Worm (Caenorhabditis elegans) whole organism, late embryonic: ENCODE results near the gene C49F8.14.

Source experiments
- ceh-24 ChIP-seq: sonication (generic microtip); optimal IDR thresholded peaks from 2 replicates; lab custom pipeline; 2016; ENCODE audit warnings: mild to moderate bottlenecking, missing genetic modification characterization, missing compliant biosample characterization
- ceh-9 ChIP-seq: sonication (generic microtip); optimal IDR thresholded peaks from 2 replicates; lab custom pipeline; 2016; ENCODE audit warnings: mild to moderate bottlenecking, missing genetic modification characterization, inconsistent platforms, missing compliant biosample characterization
- elt-2 ChIP-seq: sonication (generic microtip); optimal IDR thresholded peaks from 2 replicates; lab custom pipeline; 2016; ENCODE audit warnings: missing genetic modification reagents, missing genetic modification characterization, missing compliant biosample characterization
- eyg-1 ChIP-seq: sonication (generic microtip); optimal IDR thresholded peaks from 2 replicates; lab custom pipeline; 2016; ENCODE audit warnings: missing genotype, missing genetic modification characterization, missing compliant biosample characterization
- nfya-1 ChIP-seq: sonication (generic microtip); optimal IDR thresholded peaks from 2 replicates; lab custom pipeline; 2017; ENCODE audit warnings: missing genetic modification characterization, mild to moderate bottlenecking, missing compliant biosample characterization, antibody characterized with exemption, moderate library complexity
- odd-2 ChIP-seq: sonication (generic microtip); optimal IDR thresholded peaks from 2 replicates; lab custom pipeline; 2017; ENCODE audit warnings: antibody characterized with exemption, mild to moderate bottlenecking, missing genetic modification characterization, missing compliant biosample characterization
- pax-1 ChIP-seq: fragments of 150-350 bp; optimal IDR thresholded peaks from 2 replicates; lab custom pipeline; 2014; ENCODE audit warnings: missing biosample characterization, missing genetic modification characterization
- pha-4 ChIP-seq: fragments of 150-350 bp; optimal IDR thresholded peaks from 2 replicates; lab custom pipeline; 2018; ENCODE audit warnings: missing biosample characterization, missing genetic modification reagents, missing genetic modification characterization
- sdc-2 ChIP-seq: sonication (generic microtip); optimal IDR thresholded peaks from 2 replicates; lab custom pipeline; 2016; ENCODE audit warnings: missing genotype, missing genetic modification characterization, missing compliant biosample characterization
- sox-4 ChIP-seq: sonication (generic microtip); optimal IDR thresholded peaks from 2 replicates; lab custom pipeline; 2017; ENCODE audit warnings: mild to moderate bottlenecking, missing genetic modification characterization, inconsistent platforms, missing compliant biosample characterization
- tbx-2 ChIP-seq: sonication (generic microtip); optimal IDR thresholded peaks from 2 replicates; lab custom pipeline; 2016; ENCODE audit warnings: missing genetic modification characterization, missing compliant biosample characterization
- tbx-7 ChIP-seq: sonication (generic microtip); optimal IDR thresholded peaks from 2 replicates; lab custom pipeline; 2016; ENCODE audit warnings: missing genotype, missing genetic modification characterization, missing compliant biosample characterization
- unc-42 ChIP-seq: sonication (generic microtip); optimal IDR thresholded peaks from 2 replicates; lab custom pipeline; 2016; ENCODE audit warnings: missing genotype, missing genetic modification characterization, missing compliant biosample characterization
- unc-86 ChIP-seq: sonication (generic microtip); optimal IDR thresholded peaks from 2 replicates; lab custom pipeline; 2016; ENCODE audit warnings: missing genetic modification characterization, missing compliant biosample characterization

- TF ChIP-seq sdc-2 (tag; lab: Kevin White, UChicago) (no peak), ceh-9 (tag; lab: Kevin White, UChicago) (no peak), tbx-2 (no peak), elt-2 (no peak), pax-1 (tag; lab: Kevin White, UChicago) (no peak), unc-86 (tag; lab: Kevin White, UChicago) (no peak), ceh-24 (tag; lab: Kevin White, UChicago) (no peak), nfya-1 (no peak), odd-2 (tag; lab: Kevin White, UChicago) (no peak), sox-4 (no peak), tbx-7 (no peak), eyg-1 (tag; lab: Kevin White, UChicago) (no peak), unc-42 (tag; lab: Kevin White, UChicago) (no peak), pha-4 (tag; lab: Kevin White, UChicago) (no peak)
These were observed 48.7 kb downstream of the C49F8.14 start, which contains the start of gene sir-2.2 for ce11 chrX:13328034-13328433.
